Fruit fly (Drosophila melanogaster) Kc167 (cell line): ENCODE measurements around the gene CG2021.

Source experiments
- insv ChIP-seq: fragments of >200 bp; optimal IDR thresholded peaks from 3 replicates; lab custom pipeline; 2018; ENCODE audit warnings: missing external identifiers
- psq ChIP-seq: fragments of >200 bp; optimal IDR thresholded peaks from 2 replicates; lab custom pipeline; 2017; ENCODE audit warnings: missing external identifiers

DNA sequence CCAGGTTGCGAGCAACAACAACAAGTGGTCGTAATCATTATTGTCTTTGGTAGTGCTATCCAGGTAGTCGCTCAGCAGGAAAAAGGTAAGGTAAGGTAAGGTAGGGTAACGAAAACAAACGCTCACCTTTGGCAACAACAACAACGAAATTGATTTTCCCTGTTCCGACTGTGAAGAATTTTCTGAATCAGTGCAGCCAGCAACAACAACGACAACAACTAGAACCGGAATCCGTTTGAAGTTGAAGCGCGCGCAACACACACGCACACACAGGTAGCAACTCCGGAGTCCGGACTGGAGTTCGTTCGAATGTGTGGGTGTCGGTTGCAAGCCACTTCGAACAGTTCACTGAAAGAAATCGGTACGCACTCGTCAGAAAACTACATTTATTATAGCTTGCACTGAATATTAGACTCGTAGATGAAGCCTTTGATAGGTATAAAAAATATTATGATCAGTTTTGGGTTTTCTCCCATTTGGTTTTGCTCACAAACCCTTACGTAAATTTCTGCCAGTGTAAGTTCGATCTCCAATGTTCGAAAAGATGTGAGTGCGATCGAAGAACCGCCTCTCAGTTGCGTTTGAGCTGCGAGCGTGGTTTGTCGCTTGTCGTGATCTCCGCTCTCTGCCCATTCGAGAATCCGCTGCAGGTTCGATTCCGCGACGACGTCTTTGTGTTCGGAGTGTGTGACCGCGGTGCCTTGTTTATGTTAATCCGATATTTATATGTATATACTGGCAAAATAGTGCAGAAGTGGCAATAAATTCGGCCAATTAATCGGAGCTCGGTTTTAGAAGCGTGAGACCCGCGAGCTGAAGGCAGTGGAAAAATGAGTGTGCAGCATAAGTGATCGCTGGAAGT lies 30.6 kb downstream of the CG2021 start, which contains the start of gene CG13921:
- no peak for TF ChIP-seq psq (lab: Kevin White, UChicago)
- TF ChIP-seq insv (lab: Kevin White, UChicago) = no peak
